Worm (Caenorhabditis elegans) whole organism, late embryonic: ENCODE data around the gene cyp-14A1.

Experiments
- C08G9.2 ChIP-seq: sonication (generic microtip); optimal IDR thresholded peaks from 2 replicates; lab custom pipeline; 2016; ENCODE audit warnings: mild to moderate bottlenecking, missing genetic modification characterization, moderate library complexity, missing compliant biosample characterization
- F13H6.1 ChIP-seq: sonication (generic microtip); optimal IDR thresholded peaks from 2 replicates; lab custom pipeline; 2016; ENCODE audit warnings: missing genetic modification characterization, missing compliant biosample characterization
- T23F11.4 ChIP-seq: fragments of 200-800 bp; sonication (Bioruptor generic); optimal IDR thresholded peaks from 2 replicates; lab custom pipeline; 2018; ENCODE audit warnings: mild to moderate bottlenecking, missing genetic modification characterization, missing compliant biosample characterization
- ahr-1 ChIP-seq: sonication (generic microtip); optimal IDR thresholded peaks from 2 replicates; lab custom pipeline; 2016; ENCODE audit warnings: missing genetic modification characterization, missing compliant biosample characterization
- ceh-14 ChIP-seq: sonication (generic microtip); optimal IDR thresholded peaks from 2 replicates; lab custom pipeline; 2016; ENCODE audit warnings: missing genotype, missing genetic modification characterization, missing compliant biosample characterization
- ceh-18 ChIP-seq: sonication (generic microtip); optimal IDR thresholded peaks from 2 replicates; lab custom pipeline; 2016; ENCODE audit warnings: missing genetic modification characterization, missing compliant biosample characterization
- ceh-2 ChIP-seq: sonication (generic microtip); optimal IDR thresholded peaks from 2 replicates; lab custom pipeline; 2016; ENCODE audit warnings: missing genotype, missing genetic modification characterization, missing compliant biosample characterization
- ceh-22 ChIP-seq: sonication (generic microtip); optimal IDR thresholded peaks from 2 replicates; lab custom pipeline; 2017; ENCODE audit warnings: missing biosample characterization, missing genetic modification characterization
- ceh-31 ChIP-seq: sonication (generic microtip); optimal IDR thresholded peaks from 2 replicates; lab custom pipeline; 2016; ENCODE audit warnings: missing genetic modification characterization, missing compliant biosample characterization
- ceh-34 ChIP-seq: sonication (generic microtip); optimal IDR thresholded peaks from 2 replicates; lab custom pipeline; 2016; ENCODE audit warnings: mild to moderate bottlenecking, missing genetic modification characterization, missing compliant biosample characterization
- ceh-48 ChIP-seq: sonication (generic microtip); optimal IDR thresholded peaks from 2 replicates; lab custom pipeline; 2016; ENCODE audit warnings: missing genetic modification characterization, inconsistent platforms, missing compliant biosample characterization
- ceh-6 ChIP-seq: fragments of 200-800 bp; sonication (Bioruptor generic); optimal IDR thresholded peaks from 2 replicates; lab custom pipeline; 2018; ENCODE audit warnings: mild to moderate bottlenecking, missing genetic modification characterization, missing compliant biosample characterization
- che-1 ChIP-seq: sonication (generic microtip); optimal IDR thresholded peaks from 2 replicates; lab custom pipeline; 2016; ENCODE audit warnings: mild to moderate bottlenecking, missing genetic modification characterization, missing compliant biosample characterization
- dmd-4 ChIP-seq: sonication (generic microtip); optimal IDR thresholded peaks from 2 replicates; lab custom pipeline; 2016; ENCODE audit warnings: borderline replicate concordance, missing genetic modification characterization, missing compliant biosample characterization
- ets-4 ChIP-seq: sonication (generic microtip); optimal IDR thresholded peaks from 2 replicates; lab custom pipeline; 2016; ENCODE audit warnings: missing genetic modification characterization, missing compliant biosample characterization
- eyg-1 ChIP-seq: sonication (generic microtip); optimal IDR thresholded peaks from 2 replicates; lab custom pipeline; 2016; ENCODE audit warnings: missing genotype, missing genetic modification characterization, missing compliant biosample characterization
- fax-1 ChIP-seq: sonication (generic microtip); optimal IDR thresholded peaks from 2 replicates; lab custom pipeline; 2016; ENCODE audit warnings: missing genotype, missing genetic modification characterization, missing compliant biosample characterization
- fkh-6 ChIP-seq: sonication (generic microtip); optimal IDR thresholded peaks from 2 replicates; lab custom pipeline; 2016; ENCODE audit warnings: missing genetic modification characterization, missing compliant biosample characterization
- hlh-13 ChIP-seq: fragments of 200-800 bp; sonication (Bioruptor generic); optimal IDR thresholded peaks from 2 replicates; lab custom pipeline; 2018; ENCODE audit warnings: mild to moderate bottlenecking, missing genetic modification characterization, missing compliant biosample characterization
- lim-6 ChIP-seq: sonication (generic microtip); optimal IDR thresholded peaks from 2 replicates; lab custom pipeline; 2016; ENCODE audit warnings: missing genetic modification characterization, missing compliant biosample characterization
- mec-3 ChIP-seq: sonication (generic microtip); optimal IDR thresholded peaks from 2 replicates; lab custom pipeline; 2016; ENCODE audit warnings: borderline replicate concordance, missing genetic modification characterization, missing compliant biosample characterization
- nfya-1 ChIP-seq: sonication (generic microtip); optimal IDR thresholded peaks from 2 replicates; lab custom pipeline; 2017; ENCODE audit warnings: missing genetic modification characterization, mild to moderate bottlenecking, missing compliant biosample characterization, antibody characterized with exemption, moderate library complexity
- nhr-11 ChIP-seq: fragments of 150-350 bp; optimal IDR thresholded peaks from 2 replicates; lab custom pipeline; 2014; ENCODE audit warnings: missing biosample characterization, missing genetic modification characterization
- nhr-232 ChIP-seq: sonication (generic microtip); optimal IDR thresholded peaks from 2 replicates; lab custom pipeline; 2016; ENCODE audit warnings: missing genetic modification characterization, missing compliant biosample characterization
- npax-4 ChIP-seq: sonication (generic microtip); optimal IDR thresholded peaks from 2 replicates; lab custom pipeline; 2016; ENCODE audit warnings: missing genetic modification characterization, missing compliant biosample characterization
- odd-2 ChIP-seq: sonication (generic microtip); optimal IDR thresholded peaks from 2 replicates; lab custom pipeline; 2017; ENCODE audit warnings: antibody characterized with exemption, mild to moderate bottlenecking, missing genetic modification characterization, missing compliant biosample characterization
- pag-3 ChIP-seq: sonication (generic microtip); optimal IDR thresholded peaks from 2 replicates; lab custom pipeline; 2016; ENCODE audit warnings: missing compliant biosample characterization, missing genetic modification characterization, borderline replicate concordance
- pha-4 ChIP-seq: fragments of 150-350 bp; optimal IDR thresholded peaks from 2 replicates; lab custom pipeline; 2018; ENCODE audit warnings: missing biosample characterization, missing genetic modification reagents, missing genetic modification characterization
- pros-1 ChIP-seq: fragments of 150-350 bp; optimal IDR thresholded peaks from 2 replicates; lab custom pipeline; 2014; ENCODE audit warnings: missing biosample characterization, missing genetic modification reagents, missing genetic modification characterization
- ref-2 ChIP-seq: sonication (generic microtip); optimal IDR thresholded peaks from 2 replicates; lab custom pipeline; 2016; ENCODE audit warnings: missing genetic modification characterization, missing compliant biosample characterization
- rnt-1 ChIP-seq: sonication (generic microtip); optimal IDR thresholded peaks from 2 replicates; lab custom pipeline; 2016; ENCODE audit warnings: missing genetic modification characterization, missing compliant biosample characterization
- sox-4 ChIP-seq: sonication (generic microtip); optimal IDR thresholded peaks from 2 replicates; lab custom pipeline; 2017; ENCODE audit warnings: mild to moderate bottlenecking, missing genetic modification characterization, inconsistent platforms, missing compliant biosample characterization
- tbx-7 ChIP-seq: sonication (generic microtip); optimal IDR thresholded peaks from 2 replicates; lab custom pipeline; 2016; ENCODE audit warnings: missing genotype, missing genetic modification characterization, missing compliant biosample characterization
- ttx-3 ChIP-seq: sonication (generic microtip); optimal IDR thresholded peaks from 2 replicates; lab custom pipeline; 2016; ENCODE audit warnings: missing genetic modification reagents, missing genetic modification characterization, missing compliant biosample characterization
- unc-3 ChIP-seq, 2 experiments: fragments of 200-800 bp in 1 of 2; sonication (Bioruptor generic) in 1 of 2; sonication (generic microtip) in 1 of 2; conservative IDR thresholded peaks in 1 of 2; optimal IDR thresholded peaks in 1 of 2; 2 replicates each; pipeline versions ENCODE4 v1.3.6 to Lab custom; 2016 to 2022; ENCODE audit warnings: missing compliant biosample characterization in 2 of 2, missing genetic modification characterization in 2 of 2, missing genetic modification reagents in 1 of 2
- unc-55 ChIP-seq: sonication (generic microtip); optimal IDR thresholded peaks from 2 replicates; lab custom pipeline; 2017; ENCODE audit warnings: missing biosample characterization, missing genetic modification reagents, missing genetic modification characterization
- zip-5 ChIP-seq: sonication (generic microtip); optimal IDR thresholded peaks from 2 replicates; lab custom pipeline; 2016; ENCODE audit warnings: missing genetic modification characterization, missing compliant biosample characterization

The cyp-14A1 gene

DNA sequence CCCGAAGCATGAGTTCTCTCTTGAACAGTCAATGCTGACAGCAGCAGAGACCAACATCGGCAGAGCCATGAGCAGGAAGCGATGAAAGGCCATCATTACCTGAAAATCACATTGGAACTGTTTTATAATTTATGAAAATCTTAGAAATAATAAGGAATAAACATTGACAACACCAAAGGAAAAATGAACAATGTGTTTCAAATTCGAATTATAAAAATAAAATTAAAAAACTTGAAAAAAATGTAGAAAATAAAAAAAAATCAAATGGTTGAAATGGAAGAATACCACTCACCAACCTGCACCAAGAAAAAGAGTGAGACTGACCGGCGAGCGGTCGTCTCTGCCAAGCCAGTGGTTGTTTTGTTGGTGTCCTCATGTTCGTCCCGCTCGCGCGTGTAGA lies 23.4 kb upstream of the cyp-14A1 start, which contains the start of gene R04D3.3:
Gene R04D3.3 (minus strand): TSS at position 101 of the 400 bp plus-strand sequence.
- TF ChIP-seq eyg-1 (no peak), npax-4 (tag; lab: Kevin White, UChicago) (no peak), ref-2 (tag; lab: Kevin White, UChicago) (no peak), fax-1 (tag; lab: Kevin White, UChicago) (no peak), T23F11.4 (no peak), ceh-31 (tag; lab: Kevin White, UChicago) (no peak), fkh-6 (no peak), unc-3 (GFP tag; conservative IDR thresholded peaks at IDR 0.05; lab: Robert Waterston, UW) (no peak), unc-3 (tag; optimal IDR thresholded peaks at IDR 0.05; lab: Kevin White, UChicago) (no peak), rnt-1 (no peak), ets-4 (tag; lab: Kevin White, UChicago) (no peak), sox-4 (tag; lab: Kevin White, UChicago) (no peak), che-1 (tag; lab: Kevin White, UChicago) (no peak), ceh-6 (GFP tag; lab: Kevin White, UChicago) (no peak)
- TF ChIP-seq, all 69 proteins: peak for 0

DNA sequence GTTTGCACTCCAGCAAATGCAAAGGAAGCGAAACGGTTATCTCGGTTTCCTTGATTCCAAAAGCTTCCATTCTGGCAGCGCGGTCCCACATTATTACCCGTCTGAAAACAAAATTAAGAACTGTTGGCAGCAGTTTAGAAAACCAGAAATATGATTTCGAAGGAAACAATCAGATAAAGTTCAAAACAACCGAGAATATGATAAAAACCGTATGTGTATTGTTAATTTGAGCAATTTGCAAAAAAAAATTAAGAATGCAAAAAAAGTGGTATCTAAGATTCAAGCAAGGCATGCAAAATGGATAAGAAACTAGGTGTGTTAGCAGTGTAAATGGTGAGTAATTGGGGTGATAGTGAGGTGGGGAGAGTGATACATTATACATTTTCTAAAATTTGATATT lies 21.6 kb upstream of the cyp-14A1 start, which contains the start of gene R04D3.4:
Gene R04D3.4 (minus strand): TSS at position 101 of the 400 bp plus-strand sequence.
- TF ChIP-seq tbx-7 (no peak), ceh-2 (tag; lab: Kevin White, UChicago) (no peak), nhr-11 (no peak), fax-1 (tag; lab: Kevin White, UChicago) (no peak), unc-55 (GFP tag; lab: Kevin White, UChicago) (no peak), mec-3 (no peak), ceh-14 (no peak), pros-1 (tag; lab: Kevin White, UChicago) (no peak), ceh-18 (tag; lab: Kevin White, UChicago) (no peak), ttx-3 (no peak), odd-2 (tag; lab: Kevin White, UChicago) (no peak), C08G9.2 (no peak), nhr-232 (tag; lab: Kevin White, UChicago) (no peak), ceh-22 (tag; lab: Kevin White, UChicago) (no peak), ceh-6 (GFP tag; lab: Kevin White, UChicago) (no peak), ceh-34 (tag; lab: Kevin White, UChicago) (no peak), ceh-48 (tag; lab: Kevin White, UChicago) (no peak), dmd-4 (tag; lab: Kevin White, UChicago) (no peak), ref-2 (tag; lab: Kevin White, UChicago) (no peak)

- TF ChIP-seq pha-4 (tag; lab: Kevin White, UChicago) (no peak), lim-6 (no peak), F13H6.1 (tag; lab: Kevin White, UChicago) (no peak), pag-3 (tag; lab: Kevin White, UChicago) (no peak), nhr-11 (no peak)
- TF ChIP-seq, all 69 proteins: peak for 0
These were observed 19.4 kb upstream of the cyp-14A1 start, which contains the start of gene R04D3.2 for ce11 chrX:13286533-13286932. R04D3.2 (minus strand) TSS chrX:13286633.

DNA sequence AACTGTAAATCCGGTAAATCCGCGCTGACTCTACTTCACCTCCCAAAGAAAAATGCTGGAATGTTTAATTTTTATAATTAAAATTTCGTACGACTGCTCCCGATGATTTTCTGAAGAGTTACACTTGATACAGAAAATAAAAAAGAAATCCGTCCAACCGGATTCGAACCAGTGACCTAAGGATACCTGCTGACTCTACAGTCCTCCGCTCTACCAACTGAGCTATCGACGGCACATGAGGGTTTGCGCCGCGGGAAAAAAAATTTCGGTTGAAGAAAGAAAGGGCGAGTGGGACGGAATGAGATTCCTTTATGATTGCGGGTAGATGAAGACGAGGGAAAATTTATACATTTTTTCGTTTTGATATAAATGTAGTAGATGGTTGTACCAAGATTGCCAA lies 17.5 kb upstream of the cyp-14A1 start:
- TF ChIP-seq C08G9.2 = no peak
- no peak for TF ChIP-seq zip-5 (tag; lab: Kevin White, UChicago)
- no peak for TF ChIP-seq ahr-1 (tag; lab: Kevin White, UChicago)
- no peak for TF ChIP-seq pag-3 (tag; lab: Kevin White, UChicago)
- no peak for TF ChIP-seq nfya-1 (tag; lab: Kevin White, UChicago)
- no peak for TF ChIP-seq ceh-48 (tag; lab: Kevin White, UChicago)
- TF ChIP-seq hlh-13 (GFP tag; lab: Kevin White, UChicago) = no peak
- TF ChIP-seq, all 69 proteins: peak for 0
